Fruit fly (Drosophila melanogaster): ENCODE results near the gene CG43318.

DNA sequence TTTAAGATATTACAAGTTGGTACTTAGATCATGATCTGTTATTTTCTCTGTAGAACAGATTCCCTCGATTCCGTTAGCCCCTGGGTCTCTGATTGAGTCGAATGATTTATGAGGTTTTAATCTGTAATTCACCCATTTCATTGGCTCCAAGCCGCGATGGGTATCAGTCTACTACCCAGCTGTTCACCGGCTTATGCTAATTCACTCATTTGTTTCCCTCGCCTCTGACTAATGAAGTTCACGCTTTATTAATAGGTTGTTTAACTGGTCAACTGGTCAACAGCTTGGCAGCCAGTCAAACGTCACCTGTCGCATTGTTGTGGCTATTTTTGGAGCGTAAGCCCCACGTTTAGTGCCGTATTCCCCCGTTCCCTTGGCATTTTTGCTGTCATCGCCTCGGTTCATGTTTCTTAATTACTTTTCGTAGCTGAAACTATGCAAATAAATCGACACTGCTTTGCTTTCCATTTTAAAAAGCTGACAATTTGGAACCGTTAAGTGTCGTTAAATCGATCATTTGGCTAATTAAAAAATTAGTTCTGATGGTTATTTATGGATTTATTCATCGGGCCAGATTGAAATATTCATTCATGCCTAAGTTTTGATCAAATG lies 39.7 kb upstream of the CG43318 start:
- no peak for TF ChIP-seq Dll (optimal IDR thresholded peaks at IDR 0.05)
- no peak for TF ChIP-seq psq (optimal IDR thresholded peaks at IDR 0.05)
